Fruit fly (Drosophila melanogaster): Measurements from ENCODE around the gene Tbc1d8-9.

Gene Tbc1d8-9

dm6 chr3L:21347197-21347831 is 3.8 kb upstream of the Tbc1d8-9 start (continued):
- TF ChIP-seq C15 (GFP tag; IDR thresholded peaks at IDR 0.05) = no peak
- TF ChIP-seq CG31388 (GFP tag; optimal IDR thresholded peaks at IDR 0.05) = peak; percentile 39
- TF ChIP-seq Ravus (GFP tag; IDR thresholded peaks at IDR 0.05) = no peak
- TF ChIP-seq CG10979 (tag; optimal IDR thresholded peaks at IDR 0.05) = peak; percentile 40
- peak; percentile 52; the same call in 1 of the 2 replicates for TF ChIP-seq vvl (GFP tag; IDR thresholded peaks at IDR 0.05)
- TF ChIP-seq pan (optimal IDR thresholded peaks at IDR 0.05) = no peak
- TF ChIP-seq pan (GFP tag; optimal IDR thresholded peaks at IDR 0.05 in 1 of 2, IDR thresholded peaks at IDR 0.05 in 1 of 2) = peak in 1 of 2 experiments; percentile 38
- peak; percentile 63 for TF ChIP-seq Sox102F (GFP tag; optimal IDR thresholded peaks at IDR 0.05)
- 0 out of 3 replicates have a peak, but pooled peaks have one; percentile 30 for TF ChIP-seq CG34422 (GFP tag; IDR thresholded peaks at IDR 0.05)
- peak; percentile 47 for TF ChIP-seq CG10267 (tag; optimal IDR thresholded peaks at IDR 0.05)
- TF ChIP-seq CG8089 (GFP tag; optimal IDR thresholded peaks at IDR 0.05) = peak; percentile 42
- TF ChIP-seq ro (GFP tag; IDR thresholded peaks at IDR 0.05) = no peak
- TF ChIP-seq Med (GFP tag) = peak; percentile 89
- peak; percentile 58 for TF ChIP-seq CG9727 (GFP tag; optimal IDR thresholded peaks at IDR 0.05)
- no peak for TF ChIP-seq jing (GFP tag; optimal IDR thresholded peaks at IDR 0.05)
- no peak for TF ChIP-seq CG34224 (GFP tag; IDR thresholded peaks at IDR 0.05; ENCODE audit: partially characterized antibody)
- TF ChIP-seq CG3163 (GFP tag; optimal IDR thresholded peaks at IDR 0.05) = no peak
- TF ChIP-seq sens-2 (GFP tag; IDR thresholded peaks at IDR 0.05) = no peak
- TF ChIP-seq D19B (GFP tag; optimal IDR thresholded peaks at IDR 0.05) = no peak
- TF ChIP-seq repo (GFP tag; optimal IDR thresholded peaks at IDR 0.05) = no peak
- peak; percentile 28; the same call in 1 of the 3 replicates for TF ChIP-seq row (GFP tag; IDR thresholded peaks at IDR 0.05)
- TF ChIP-seq CG2116 (GFP tag; optimal IDR thresholded peaks at IDR 0.05) = peak; percentile 27
- TF ChIP-seq Antp (GFP tag; optimal IDR thresholded peaks at IDR 0.05) = peak; percentile 60
- peak; percentile 9 for TF ChIP-seq CG12219 (GFP tag; optimal IDR thresholded peaks at IDR 0.05)
- no peak for TF ChIP-seq CG14965 (GFP tag; optimal IDR thresholded peaks at IDR 0.05; ENCODE audit: borderline replicate concordance)
- TF ChIP-seq CG12391 (tag; optimal IDR thresholded peaks at IDR 0.05) = peak; percentile 46
- TF ChIP-seq D (optimal IDR thresholded peaks at IDR 0.05) = no peak
- TF ChIP-seq D (GFP tag; optimal IDR thresholded peaks at IDR 0.05) = peak; percentile 34
- no peak for TF ChIP-seq Stat92E (GFP tag; optimal IDR thresholded peaks at IDR 0.05)
- no peak for TF ChIP-seq NK7.1 (GFP tag; optimal IDR thresholded peaks at IDR 0.05)
- TF ChIP-seq CG8281 (tag; optimal IDR thresholded peaks at IDR 0.05) = no peak
- TF ChIP-seq D19A (tag; optimal IDR thresholded peaks at IDR 0.05) = peak; percentile 81
- TF ChIP-seq CG1602 (GFP tag; optimal IDR thresholded peaks at IDR 0.05) = peak; percentile 36
- no peak for TF ChIP-seq HLHmδ (GFP tag; optimal IDR thresholded peaks at IDR 0.05)
- peak; percentile 15 for TF ChIP-seq CG13296 (GFP tag; optimal IDR thresholded peaks at IDR 0.05)
- no peak for TF ChIP-seq CG17186 (GFP tag; optimal IDR thresholded peaks at IDR 0.05)
- TF ChIP-seq fu2 (GFP tag; optimal IDR thresholded peaks at IDR 0.05) = peak; percentile 32
- TF ChIP-seq pros (GFP tag; optimal IDR thresholded peaks at IDR 0.05) = no peak
- TF ChIP-seq CG2875 (GFP tag; optimal IDR thresholded peaks at IDR 0.05) = peak; percentile 2
- TF ChIP-seq hth (optimal IDR thresholded peaks at IDR 0.05) = no peak
- TF ChIP-seq Side (GFP tag; optimal IDR thresholded peaks at IDR 0.05) = peak; percentile 1
- TF ChIP-seq MBD-R2 (GFP tag; IDR thresholded peaks at IDR 0.05) = no peak; the same call in 1 of the 2 replicates
- no peak for TF ChIP-seq chinmo (GFP tag; IDR thresholded peaks at IDR 0.05; ENCODE audit: partially characterized antibody)
- TF ChIP-seq da (GFP tag; optimal IDR thresholded peaks at IDR 0.05) = peak; percentile 36
- TF ChIP-seq dan (GFP tag; IDR thresholded peaks at IDR 0.05) = no peak
- TF ChIP-seq CG17361 (GFP tag; IDR thresholded peaks at IDR 0.05) = peak; percentile 72
- TF ChIP-seq CG10209 (GFP tag; optimal IDR thresholded peaks at IDR 0.05) = peak; percentile 64
- TF ChIP-seq Six4 (GFP tag; optimal IDR thresholded peaks at IDR 0.05) = peak; percentile 25
- TF ChIP-seq CG1024 (GFP tag; IDR thresholded peaks at IDR 0.05) = no peak
- TF ChIP-seq Dad (GFP tag; optimal IDR thresholded peaks at IDR 0.05) = peak; percentile 14
- peak; percentile 41 for TF ChIP-seq CG18619 (GFP tag; optimal IDR thresholded peaks at IDR 0.05)
